Fruit fly (Drosophila melanogaster) whole organism, pupa: ENCODE data around the gene inaE.

Experiments used
- CG10348 ChIP-seq: fragments of 200-800 bp; sonication (Bioruptor generic); IDR thresholded peaks from 2 replicates; pipeline ENCODE4 v1.3.6; 2022; ENCODE audit warnings: missing biosample characterization, missing genetic modification characterization
- CG12605 ChIP-seq: fragments of 200-800 bp; sonication (Bioruptor generic); IDR thresholded peaks from 2 replicates; pipeline ENCODE4 v1.3.6; 2022; ENCODE audit warnings: missing biosample characterization, missing genetic modification characterization
- CG13204 ChIP-seq: fragments of 200-800 bp; sonication (Bioruptor generic); optimal IDR thresholded peaks from 2 replicates; lab custom pipeline; 2018; ENCODE audit warnings: missing biosample characterization, mild to moderate bottlenecking, missing genetic modification characterization, moderate library complexity
- CG14655 ChIP-seq: fragments of 200-800 bp; sonication (Bioruptor generic); optimal IDR thresholded peaks from 3 replicates; lab custom pipeline; 2017; ENCODE audit warnings: mild to moderate bottlenecking, missing biosample characterization, missing genetic modification reagents, missing genetic modification characterization
- CG15710 ChIP-seq: fragments of 200-800 bp; sonication (Bioruptor generic); optimal IDR thresholded peaks from 2 replicates; lab custom pipeline; 2018; ENCODE audit warnings: missing biosample characterization, mild to moderate bottlenecking, missing genetic modification characterization, moderate library complexity
- CG17806 ChIP-seq: fragments of 200-800 bp; sonication (Bioruptor generic); optimal IDR thresholded peaks from 2 replicates; lab custom pipeline; 2018; ENCODE audit warnings: missing biosample characterization, mild to moderate bottlenecking, missing genetic modification characterization, moderate library complexity
- CG32121 ChIP-seq: fragments of 200-800 bp; sonication (Bioruptor generic); IDR thresholded peaks from 2 replicates; pipeline ENCODE4 v1.3.6; 2022; ENCODE audit warnings: missing biosample characterization, missing genetic modification characterization
- CG34367 ChIP-seq: fragments of 200-800 bp; sonication (Bioruptor generic); optimal IDR thresholded peaks from 2 replicates; lab custom pipeline; 2018; ENCODE audit warnings: missing biosample characterization, mild to moderate bottlenecking, missing genetic modification characterization
- CG4496 ChIP-seq: fragments of 200-800 bp; sonication (Bioruptor generic); IDR thresholded peaks from 3 replicates; pipeline ENCODE4 v1.3.6; 2022; ENCODE audit warnings: missing biosample characterization, missing genetic modification characterization
- CG8159 ChIP-seq: fragments of 200-800 bp; sonication (Bioruptor generic); optimal IDR thresholded peaks from 3 replicates; lab custom pipeline; 2018; ENCODE audit warnings: missing biosample characterization, mild to moderate bottlenecking, missing genetic modification characterization, moderate library complexity
- CG8301 ChIP-seq: fragments of 200-800 bp; sonication (Bioruptor generic); optimal IDR thresholded peaks from 2 replicates; lab custom pipeline; 2018; ENCODE audit warnings: missing biosample characterization, mild to moderate bottlenecking, missing genetic modification characterization
- CG9948 ChIP-seq: fragments of 200-800 bp; sonication (Bioruptor generic); optimal IDR thresholded peaks from 2 replicates; lab custom pipeline; 2018; ENCODE audit warnings: missing biosample characterization, mild to moderate bottlenecking, missing genetic modification characterization, moderate library complexity
- D1 ChIP-seq: fragments of 200-800 bp; sonication (Bioruptor generic); optimal IDR thresholded peaks from 2 replicates; lab custom pipeline; 2018; ENCODE audit warnings: missing biosample characterization, mild to moderate bottlenecking, missing genetic modification characterization, moderate library complexity
- EcR ChIP-seq: fragments of 200-800 bp; sonication (Bioruptor generic); optimal IDR thresholded peaks from 3 replicates; lab custom pipeline; 2019; ENCODE audit warnings: missing biosample characterization, missing genetic modification characterization, mild to moderate bottlenecking, moderate library complexity, missing genetic modification reagents
- Ets98B ChIP-seq: fragments of 200-800 bp; sonication (Bioruptor generic); IDR thresholded peaks from 2 replicates; pipeline ENCODE4 v1.3.6; 2022; ENCODE audit warnings: missing biosample characterization, missing genetic modification characterization
- Pif1A ChIP-seq: fragments of 200-800 bp; sonication (Bioruptor generic); optimal IDR thresholded peaks from 3 replicates; lab custom pipeline; 2016; ENCODE audit warnings: missing biosample characterization, missing genetic modification characterization
- Pif1B ChIP-seq: fragments of 200-800 bp; sonication (Bioruptor generic); optimal IDR thresholded peaks from 3 replicates; lab custom pipeline; 2016; ENCODE audit warnings: missing biosample characterization, missing genetic modification characterization
- Snoo ChIP-seq: fragments of 200-800 bp; sonication (Bioruptor generic); optimal IDR thresholded peaks from 3 replicates; lab custom pipeline; 2017; ENCODE audit warnings: missing biosample characterization, mild to moderate bottlenecking, missing genetic modification characterization, inconsistent platforms
- fd96Ca ChIP-seq: fragments of 200-800 bp; sonication (Bioruptor generic); IDR thresholded peaks from 3 replicates; pipeline ENCODE4 v1.3.6; 2022; ENCODE audit warnings: missing biosample characterization, missing genetic modification characterization
- gl ChIP-seq: fragments of 200-800 bp; sonication (Bioruptor generic); optimal IDR thresholded peaks from 2 replicates; lab custom pipeline; 2018; ENCODE audit warnings: missing biosample characterization, mild to moderate bottlenecking, missing genetic modification characterization
- rn ChIP-seq: fragments of 200-800 bp; sonication (Bioruptor generic); IDR thresholded peaks from 2 replicates; pipeline ENCODE4 v1.3.6; 2022; ENCODE audit warnings: missing biosample characterization, missing genetic modification characterization

The inaE gene

DNA sequence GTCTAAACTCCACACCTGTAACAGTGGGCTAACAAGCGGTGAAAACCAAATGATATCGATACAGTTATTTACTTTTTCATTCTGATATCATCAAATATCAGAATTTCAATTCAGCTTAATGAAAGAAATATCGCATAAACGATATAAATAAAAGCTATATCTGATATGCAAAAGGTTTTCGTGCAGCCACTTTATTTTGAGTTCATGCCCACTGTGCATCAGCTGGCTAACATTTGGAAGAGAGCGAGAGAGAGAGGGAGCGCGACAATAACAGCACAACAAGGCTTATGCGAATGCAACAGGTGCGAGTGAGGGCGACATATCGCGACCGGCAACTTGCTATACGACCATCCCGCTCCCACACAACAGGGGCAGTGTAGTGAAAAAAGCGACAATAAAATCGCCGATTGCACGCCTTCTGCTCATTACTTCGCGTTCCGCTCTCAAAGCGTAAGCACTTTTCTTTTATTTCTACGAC, 44.1 kb upstream of the inaE start, which contains the start of gene CG11151:
CG11151 (plus strand) TSS at position 334 of the 478 bp plus-strand sequence.
- peak; percentile 92 for TF ChIP-seq CG13204 (GFP tag; lab: Kevin White, UChicago)
- TF ChIP-seq rn (GFP tag; lab: Robert Waterston, UW): peak; percentile 85
- TF ChIP-seq Snoo (tag; lab: Kevin White, UChicago): peak; percentile 97
- TF ChIP-seq CG14655 (GFP tag; lab: Kevin White, UChicago): peak; percentile 97
- peak; percentile 97 for TF ChIP-seq Pif1A (GFP tag; lab: Kevin White, UChicago)
- peak; percentile 96 for TF ChIP-seq CG8159 (tag; lab: Kevin White, UChicago)
- peak; percentile 96 for TF ChIP-seq CG15710 (tag; lab: Kevin White, UChicago)
- TF ChIP-seq CG10348 (GFP tag; lab: Robert Waterston, UW): peak; percentile 81
- TF ChIP-seq CG9948 (tag; lab: Kevin White, UChicago): peak; percentile 97
- TF ChIP-seq CG12605 (GFP tag; lab: Robert Waterston, UW): peak; percentile 94
- TF ChIP-seq EcR (GFP tag; lab: Kevin White, UChicago): peak; percentile 35
- peak; percentile 95 for TF ChIP-seq CG32121
- TF ChIP-seq D1 (tag; lab: Kevin White, UChicago): peak; percentile 77
- TF ChIP-seq CG8301 (tag; lab: Kevin White, UChicago): peak; percentile 97
- peak; percentile 98 for TF ChIP-seq CG34367 (tag; lab: Kevin White, UChicago)
- TF ChIP-seq CG17806 (tag; lab: Kevin White, UChicago): peak; percentile 97
- TF ChIP-seq CG4496 (GFP tag; lab: Robert Waterston, UW): peak; percentile 98
- peak; percentile 96 for TF ChIP-seq Ets98B (GFP tag; lab: Robert Waterston, UW)
- peak; percentile 96 for TF ChIP-seq Pif1B (GFP tag; lab: Kevin White, UChicago)
- TF ChIP-seq fd96Ca (GFP tag; lab: Robert Waterston, UW): peak; percentile 92
- TF ChIP-seq gl (tag; lab: Kevin White, UChicago): peak; percentile 95

DNA sequence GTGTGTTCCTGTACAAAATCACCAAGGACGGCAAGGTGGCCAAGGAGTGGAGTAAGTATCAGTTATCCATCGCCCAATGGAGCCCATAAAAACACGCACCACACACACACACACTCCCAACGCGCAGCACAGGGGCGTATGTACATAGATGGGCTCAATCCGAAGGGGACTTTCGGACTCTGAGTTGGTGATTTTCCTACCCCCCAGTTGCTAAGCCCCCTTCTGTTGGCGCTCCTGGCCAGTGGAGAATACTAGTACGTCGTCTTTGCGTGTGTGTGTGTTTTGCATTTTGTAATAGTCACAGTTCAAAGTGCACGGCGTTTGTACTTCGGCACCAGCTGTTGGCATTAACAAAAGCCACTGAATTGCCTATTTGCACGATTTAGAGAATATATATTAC, 43.5 kb upstream of the inaE start:
- TF ChIP-seq Ets98B (GFP tag; lab: Robert Waterston, UW) (peak; percentile 92), D1 (tag; lab: Kevin White, UChicago) (peak; percentile 40), CG8301 (tag; lab: Kevin White, UChicago) (peak; percentile 80), CG10348 (GFP tag; lab: Robert Waterston, UW) (peak; percentile 55; the same call in 1 of the 2 replicates), Pif1B (GFP tag; lab: Kevin White, UChicago) (peak; percentile 84), gl (tag; lab: Kevin White, UChicago) (peak; percentile 80), CG13204 (GFP tag; lab: Kevin White, UChicago) (peak; percentile 83), CG12605 (GFP tag; lab: Robert Waterston, UW) (peak; percentile 73), CG9948 (tag; lab: Kevin White, UChicago) (peak; percentile 69), Pif1A (GFP tag; lab: Kevin White, UChicago) (peak; percentile 82), EcR (GFP tag; lab: Kevin White, UChicago) (no peak), CG15710 (tag; lab: Kevin White, UChicago) (peak; percentile 78), CG34367 (tag; lab: Kevin White, UChicago) (peak; percentile 78), CG32121 (peak; percentile 76; the same call in 1 of the 2 replicates), CG17806 (tag; lab: Kevin White, UChicago) (peak; percentile 77), CG8159 (tag; lab: Kevin White, UChicago) (peak; percentile 74), rn (GFP tag; lab: Robert Waterston, UW) (peak; percentile 76), fd96Ca (GFP tag; lab: Robert Waterston, UW) (peak; percentile 93), Snoo (tag; lab: Kevin White, UChicago) (peak; percentile 49), CG4496 (GFP tag; lab: Robert Waterston, UW) (peak; percentile 96), CG14655 (GFP tag; lab: Kevin White, UChicago) (peak; percentile 79)

DNA sequence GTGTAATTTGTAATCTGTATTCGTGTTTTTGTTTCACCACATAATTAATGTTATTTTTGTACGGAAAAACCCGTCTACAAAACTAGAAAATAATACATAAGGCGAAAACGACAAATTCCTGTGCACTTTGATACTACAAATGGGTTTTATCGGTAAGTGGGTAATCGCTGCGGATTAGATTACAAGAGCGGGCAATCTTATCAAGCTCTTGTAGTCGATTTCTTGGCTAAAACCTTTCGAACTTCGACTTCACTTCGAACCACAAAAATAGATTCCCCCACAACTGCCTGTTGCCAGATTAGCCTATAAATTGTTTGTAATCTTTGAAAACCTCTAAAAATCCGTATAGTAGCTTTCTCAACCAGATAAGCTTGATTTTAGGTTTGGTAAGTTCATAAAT, 42.5 kb upstream of the inaE start:
- TF ChIP-seq CG34367 (tag; lab: Kevin White, UChicago) (no peak), Ets98B (GFP tag; lab: Robert Waterston, UW) (no peak), CG10348 (GFP tag; lab: Robert Waterston, UW) (no peak), Pif1A (GFP tag; lab: Kevin White, UChicago) (no peak), CG13204 (GFP tag; lab: Kevin White, UChicago) (no peak), CG32121 (no peak), CG9948 (tag; lab: Kevin White, UChicago) (no peak), D1 (tag; lab: Kevin White, UChicago) (no peak), Pif1B (GFP tag; lab: Kevin White, UChicago) (no peak)

DNA sequence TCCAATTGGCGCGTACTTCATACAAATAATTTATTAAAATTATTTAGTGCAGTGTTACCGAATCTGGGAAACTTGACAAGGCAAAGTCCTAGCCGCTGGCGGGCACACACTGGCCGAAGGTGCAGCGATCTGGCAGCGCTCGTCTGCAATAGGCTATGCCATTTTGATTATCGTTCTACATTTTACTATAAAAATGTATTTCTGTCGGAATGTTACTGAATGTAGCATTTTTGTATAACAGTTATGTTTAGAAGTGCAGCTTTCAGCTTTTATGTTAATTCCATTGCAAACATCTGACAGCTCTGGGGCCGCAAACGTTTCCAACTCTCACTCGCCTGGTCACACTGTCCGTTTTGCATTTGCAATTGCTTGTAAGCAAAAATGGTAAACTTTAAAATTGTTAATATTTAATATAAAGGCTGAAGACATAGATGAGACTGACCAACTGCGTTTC, 38.9 kb upstream of the inaE start, which contains the start of gene Grip91:
Grip91 (minus strand) TSS at position 85 of the 454 bp plus-strand sequence.
- TF ChIP-seq CG8301 (tag; lab: Kevin White, UChicago) (no peak), Snoo (tag; lab: Kevin White, UChicago) (no peak), gl (tag; lab: Kevin White, UChicago) (no peak), EcR (GFP tag; lab: Kevin White, UChicago) (no peak), rn (GFP tag; lab: Robert Waterston, UW) (no peak), fd96Ca (GFP tag; lab: Robert Waterston, UW) (no peak)

DNA sequence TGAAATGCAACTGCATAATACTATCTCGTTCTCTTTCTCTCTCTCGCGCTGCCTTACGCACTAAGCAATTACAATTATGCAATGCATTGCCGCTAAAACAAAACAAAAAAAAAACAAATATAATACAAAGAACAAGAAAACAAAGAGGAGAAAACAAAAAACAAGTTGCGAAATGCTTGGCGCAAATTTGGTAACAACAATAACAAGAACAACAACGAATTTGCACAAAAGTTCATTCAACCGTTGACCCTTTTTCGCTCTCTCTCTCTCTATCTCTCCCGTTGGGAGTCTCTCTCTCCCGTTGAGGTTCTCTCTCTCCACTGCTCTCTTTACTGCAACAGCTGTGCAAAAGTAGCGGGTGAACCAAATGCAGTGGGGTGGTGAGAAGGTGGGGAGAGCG, 36.5 kb upstream of the inaE start:
- TF ChIP-seq CG34367 (tag; lab: Kevin White, UChicago) (no peak), Pif1B (GFP tag; lab: Kevin White, UChicago) (no peak), fd96Ca (GFP tag; lab: Robert Waterston, UW) (no peak; the same call in 2 of the 3 replicates), EcR (GFP tag; lab: Kevin White, UChicago) (peak; percentile 99), Ets98B (GFP tag; lab: Robert Waterston, UW) (peak; percentile 59)
